Worm (Caenorhabditis elegans): ENCODE measurements around the gene srd-7.
A peak's percentile ranks its signal among the peaks of the same experiment; 100 is the strongest.

The srd-7 gene

DNA sequence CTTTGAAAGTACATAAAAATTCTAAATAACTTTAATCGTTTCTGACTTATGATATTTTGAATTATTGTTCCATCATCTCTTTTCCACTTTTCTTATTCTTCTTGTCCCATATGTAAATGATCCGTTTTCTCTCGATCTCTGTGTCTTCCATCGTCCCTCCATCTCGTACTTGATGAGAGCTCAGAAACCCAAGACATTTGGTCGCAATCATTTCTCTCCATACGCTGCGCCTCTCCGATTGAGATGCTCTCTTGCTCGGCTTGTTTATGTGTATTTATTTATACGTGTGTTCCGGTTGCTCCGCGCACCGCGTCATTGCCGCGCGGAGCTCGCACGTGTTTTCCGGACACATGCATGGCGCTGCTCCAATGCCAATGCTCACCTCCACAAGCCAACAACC is 24.8 kb upstream of the srd-7 start:
- no peak for TF ChIP-seq sem-4 (tag; optimal IDR thresholded peaks at IDR 0.05)
- no peak for TF ChIP-seq unc-55 (GFP tag; optimal IDR thresholded peaks at IDR 0.05)
- no peak for TF ChIP-seq zag-1 (tag; optimal IDR thresholded peaks at IDR 0.05)
- TF ChIP-seq nhr-10 (tag; optimal IDR thresholded peaks at IDR 0.05): no peak
- no peak for TF ChIP-seq dmd-4 (tag; optimal IDR thresholded peaks at IDR 0.05)
- no peak for TF ChIP-seq ZK546.5 (tag; optimal IDR thresholded peaks at IDR 0.05)
- no peak for TF ChIP-seq nhr-21 (tag; optimal IDR thresholded peaks at IDR 0.05)
- no peak for TF ChIP-seq lin-13 (GFP tag; optimal IDR thresholded peaks at IDR 0.05)
- no peak for TF ChIP-seq egl-27 (tag; optimal IDR thresholded peaks at IDR 0.05)
- no peak for TF ChIP-seq ceh-82 (tag; optimal IDR thresholded peaks at IDR 0.05)
- no peak for TF ChIP-seq fos-1 (tag; optimal IDR thresholded peaks at IDR 0.05)
- no peak for TF ChIP-seq nhr-12 (tag; optimal IDR thresholded peaks at IDR 0.05)

DNA sequence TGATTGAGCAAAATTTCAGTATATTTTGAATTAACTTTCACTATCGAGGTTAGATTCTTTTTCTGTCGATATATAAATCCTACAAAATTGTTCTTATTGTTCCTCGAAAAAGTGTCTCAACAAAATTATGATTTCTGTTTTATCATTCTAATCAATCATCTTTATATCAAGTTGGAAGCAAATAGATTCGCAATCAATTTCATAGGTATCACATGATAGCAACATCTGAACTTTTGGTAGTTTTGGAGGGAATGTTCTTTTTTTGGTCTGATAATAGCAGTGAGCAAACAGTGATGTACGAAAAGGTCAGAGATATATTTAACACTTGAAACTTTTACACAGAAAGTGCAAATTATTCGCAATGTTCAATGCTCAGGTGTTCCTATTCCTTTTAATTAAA is 24.2 kb upstream of the srd-7 start:
- TF ChIP-seq mab-5 (tag; optimal IDR thresholded peaks at IDR 0.05) (no peak), lin-39 (tag; optimal IDR thresholded peaks at IDR 0.05) (no peak), lin-11 (tag; optimal IDR thresholded peaks at IDR 0.05) (no peak), F13H6.1 (tag; optimal IDR thresholded peaks at IDR 0.05) (peak; percentile 5), crh-2 (tag; optimal IDR thresholded peaks at IDR 0.05) (peak; percentile 30), unc-55 (GFP tag; optimal IDR thresholded peaks at IDR 0.05) (no peak), lsy-2 (tag; optimal IDR thresholded peaks at IDR 0.05) (no peak), ZK546.5 (tag; optimal IDR thresholded peaks at IDR 0.05) (no peak), nhr-21 (tag; optimal IDR thresholded peaks at IDR 0.05) (no peak), gmeb-1 (tag; optimal IDR thresholded peaks at IDR 0.05) (peak; percentile 23), fos-1 (tag; optimal IDR thresholded peaks at IDR 0.05) (peak; percentile 62), egl-27 (tag; optimal IDR thresholded peaks at IDR 0.05) (no peak), ztf-11 (tag; optimal IDR thresholded peaks at IDR 0.05) (no peak), sma-9 (GFP tag; optimal IDR thresholded peaks at IDR 0.05) (peak; percentile 63), sma-9 (tag; optimal IDR thresholded peaks at IDR 0.05) (no peak), R02D3.7 (tag; optimal IDR thresholded peaks at IDR 0.05) (no peak), peb-1 (tag; optimal IDR thresholded peaks at IDR 0.05) (no peak), nhr-129 (tag; optimal IDR thresholded peaks at IDR 0.05) (no peak), ztf-1 (GFP tag; conservative IDR thresholded peaks at IDR 0.05) (no peak), ama-1 (optimal IDR thresholded peaks at IDR 0.05) (no peak), aly-2 (tag; optimal IDR thresholded peaks at IDR 0.05) (no peak), blmp-1 (tag; optimal IDR thresholded peaks at IDR 0.05; ENCODE audit: insufficient read depth) (no peak), ceh-82 (tag; optimal IDR thresholded peaks at IDR 0.05) (no peak), mbf-1 (tag; optimal IDR thresholded peaks at IDR 0.05) (no peak), ztf-4 (tag; optimal IDR thresholded peaks at IDR 0.05) (no peak), sem-4 (tag; optimal IDR thresholded peaks at IDR 0.05) (no peak), nhr-6 (tag; optimal IDR thresholded peaks at IDR 0.05) (no peak)

DNA sequence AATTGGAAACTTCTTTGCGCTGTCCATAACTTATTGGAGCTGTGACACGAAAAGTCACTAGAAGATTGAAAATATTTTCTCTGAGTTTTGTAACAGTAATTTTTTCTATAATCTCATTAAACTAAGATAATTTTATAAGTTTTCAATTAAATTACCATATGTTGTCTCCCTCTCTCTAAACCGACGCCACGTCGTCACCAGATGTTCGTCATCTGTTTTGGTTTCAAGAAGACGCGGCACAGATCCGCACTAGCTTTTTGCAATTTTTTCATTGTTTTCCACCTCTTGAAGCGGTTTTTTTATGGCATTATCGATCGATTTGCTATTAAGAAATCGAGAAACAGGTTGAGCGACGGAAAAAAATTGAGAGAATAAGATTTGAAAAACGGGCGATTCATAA is 17.3 kb upstream of the srd-7 start:
- TF ChIP-seq blmp-1 (tag; optimal IDR thresholded peaks at IDR 0.05; ENCODE audit: insufficient read depth) (no peak), nhr-237 (tag; optimal IDR thresholded peaks at IDR 0.05) (no peak), nhr-10 (tag; optimal IDR thresholded peaks at IDR 0.05) (no peak), nhr-21 (tag; optimal IDR thresholded peaks at IDR 0.05) (no peak), sem-4 (tag; optimal IDR thresholded peaks at IDR 0.05) (no peak), peb-1 (tag; optimal IDR thresholded peaks at IDR 0.05) (no peak), aly-2 (tag; optimal IDR thresholded peaks at IDR 0.05) (no peak), nhr-23 (tag; optimal IDR thresholded peaks at IDR 0.05) (no peak), nhr-12 (tag; optimal IDR thresholded peaks at IDR 0.05) (no peak), nhr-11 (tag; optimal IDR thresholded peaks at IDR 0.05) (no peak), mdl-1 (tag; optimal IDR thresholded peaks at IDR 0.05) (no peak), nhr-25 (tag; optimal IDR thresholded peaks at IDR 0.05) (no peak), lsy-2 (tag; optimal IDR thresholded peaks at IDR 0.05) (no peak), C34F6.9 (tag; optimal IDR thresholded peaks at IDR 0.05) (no peak), snpc-4 (tag; optimal IDR thresholded peaks at IDR 0.05) (no peak), alr-1 (tag; optimal IDR thresholded peaks at IDR 0.05) (no peak), ceh-82 (tag; optimal IDR thresholded peaks at IDR 0.05) (no peak)

DNA sequence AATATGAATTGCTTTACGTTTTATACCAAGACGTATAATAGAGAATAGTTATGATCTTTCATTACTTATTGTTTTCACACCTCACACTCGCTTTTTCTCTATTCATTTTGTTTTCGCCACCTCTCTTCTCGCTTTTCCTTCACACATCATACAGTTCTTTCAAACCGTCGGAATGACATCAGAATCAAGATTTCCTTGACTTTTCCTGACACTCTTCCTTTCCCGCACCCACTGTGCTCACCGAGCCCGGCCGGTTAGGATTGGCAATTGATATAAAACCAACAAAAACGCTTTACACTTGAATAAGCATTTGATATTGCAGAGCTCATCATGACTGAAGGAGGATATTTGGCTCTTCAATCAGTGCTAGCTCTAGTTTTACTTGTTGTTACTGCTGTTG is 12.7 kb upstream of the srd-7 start, which contains the start of gene zipt-2.1:
zipt-2.1 (plus strand) TSS at position 301 of the 400 bp plus-strand sequence.
- TF ChIP-seq lin-39 (tag; optimal IDR thresholded peaks at IDR 0.05): no peak
- TF ChIP-seq C34F6.9 (tag; optimal IDR thresholded peaks at IDR 0.05): no peak
- no peak for TF ChIP-seq Y55F3AM.14 (GFP tag; optimal IDR thresholded peaks at IDR 0.05)
- no peak for TF ChIP-seq unc-39 (tag; optimal IDR thresholded peaks at IDR 0.05)
- no peak for TF ChIP-seq aly-2 (tag; optimal IDR thresholded peaks at IDR 0.05)
- TF ChIP-seq dmd-4 (tag; optimal IDR thresholded peaks at IDR 0.05): no peak
- no peak for TF ChIP-seq lin-11 (tag; optimal IDR thresholded peaks at IDR 0.05)
- no peak for TF ChIP-seq peb-1 (tag; optimal IDR thresholded peaks at IDR 0.05)
- TF ChIP-seq alr-1 (tag; optimal IDR thresholded peaks at IDR 0.05): no peak
- TF ChIP-seq nhr-21 (tag; optimal IDR thresholded peaks at IDR 0.05): no peak
- TF ChIP-seq lsy-2 (tag; optimal IDR thresholded peaks at IDR 0.05): no peak
- TF ChIP-seq lin-13 (GFP tag; optimal IDR thresholded peaks at IDR 0.05): no peak
- no peak for TF ChIP-seq zag-1 (tag; optimal IDR thresholded peaks at IDR 0.05)
- TF ChIP-seq egl-27 (tag; optimal IDR thresholded peaks at IDR 0.05): no peak
- TF ChIP-seq nhr-11 (tag; optimal IDR thresholded peaks at IDR 0.05): no peak
- TF ChIP-seq ceh-16 (tag; optimal IDR thresholded peaks at IDR 0.05): no peak
- TF ChIP-seq nhr-6 (tag; optimal IDR thresholded peaks at IDR 0.05): no peak
- TF ChIP-seq ZK546.5 (tag; optimal IDR thresholded peaks at IDR 0.05): no peak

Data from whole organism, L2 larva.